Fruit fly (Drosophila melanogaster): ENCODE measurements around the gene Lamtor3.

Lamtor3 gene

DNA sequence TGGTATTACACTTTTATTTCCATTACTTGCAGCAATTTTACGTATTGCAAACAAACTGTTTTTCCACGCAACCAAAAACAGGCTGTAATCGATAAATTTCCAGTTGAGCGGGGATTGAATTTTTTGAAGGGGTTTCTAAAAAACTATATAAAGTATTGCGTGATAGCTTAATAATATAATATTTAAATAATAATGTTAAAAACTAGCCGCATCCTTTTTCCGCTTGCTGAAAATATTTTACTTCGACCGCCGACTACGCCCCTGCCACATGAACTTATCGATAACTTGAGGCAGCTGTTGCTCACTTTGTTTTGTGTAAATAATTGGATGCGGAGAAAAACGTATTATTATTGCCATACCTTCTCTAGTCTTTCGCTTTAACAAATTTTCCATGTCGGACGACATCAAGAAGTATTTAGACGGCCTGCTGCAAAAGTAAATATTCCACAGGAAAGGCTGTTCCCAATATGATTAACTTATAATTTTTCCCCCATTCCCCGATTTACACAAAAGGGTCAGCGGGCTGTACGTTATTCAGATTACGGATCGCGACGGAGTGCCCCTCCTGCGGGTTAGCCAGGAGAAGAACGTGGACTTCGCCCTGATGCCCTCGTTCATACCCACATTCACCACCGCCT, at the start of gene Lamtor3, which contains the start of gene fws:
TSS of gene Lamtor3 (plus strand) at position 289 of the 638 bp plus-strand sequence.
TSS of gene fws (minus strand) at position 87 of the 638 bp plus-strand sequence.
- TF ChIP-seq CG8478 (optimal IDR thresholded peaks at IDR 0.05) (no peak), CTCF (optimal IDR thresholded peaks at IDR 0.05) (no peak)

DNA sequence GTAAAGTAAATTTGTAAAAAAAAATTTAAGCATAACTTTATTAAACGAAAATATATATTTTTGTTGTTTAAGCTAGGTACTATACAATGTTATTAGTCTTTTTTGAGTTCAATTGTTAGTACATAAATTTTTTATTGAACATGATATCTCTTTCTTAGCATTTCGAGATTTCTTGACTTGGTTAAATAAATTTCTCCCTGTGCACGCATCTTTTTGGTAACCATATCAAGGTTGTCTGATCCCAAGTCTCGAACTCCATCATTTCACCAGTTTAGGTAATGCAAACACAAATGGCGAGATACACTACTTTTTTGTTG, 49.7 kb upstream of the Lamtor3 start:
- no peak for TF ChIP-seq CG8478 (optimal IDR thresholded peaks at IDR 0.05)
- TF ChIP-seq CTCF (optimal IDR thresholded peaks at IDR 0.05), result no peak

DNA sequence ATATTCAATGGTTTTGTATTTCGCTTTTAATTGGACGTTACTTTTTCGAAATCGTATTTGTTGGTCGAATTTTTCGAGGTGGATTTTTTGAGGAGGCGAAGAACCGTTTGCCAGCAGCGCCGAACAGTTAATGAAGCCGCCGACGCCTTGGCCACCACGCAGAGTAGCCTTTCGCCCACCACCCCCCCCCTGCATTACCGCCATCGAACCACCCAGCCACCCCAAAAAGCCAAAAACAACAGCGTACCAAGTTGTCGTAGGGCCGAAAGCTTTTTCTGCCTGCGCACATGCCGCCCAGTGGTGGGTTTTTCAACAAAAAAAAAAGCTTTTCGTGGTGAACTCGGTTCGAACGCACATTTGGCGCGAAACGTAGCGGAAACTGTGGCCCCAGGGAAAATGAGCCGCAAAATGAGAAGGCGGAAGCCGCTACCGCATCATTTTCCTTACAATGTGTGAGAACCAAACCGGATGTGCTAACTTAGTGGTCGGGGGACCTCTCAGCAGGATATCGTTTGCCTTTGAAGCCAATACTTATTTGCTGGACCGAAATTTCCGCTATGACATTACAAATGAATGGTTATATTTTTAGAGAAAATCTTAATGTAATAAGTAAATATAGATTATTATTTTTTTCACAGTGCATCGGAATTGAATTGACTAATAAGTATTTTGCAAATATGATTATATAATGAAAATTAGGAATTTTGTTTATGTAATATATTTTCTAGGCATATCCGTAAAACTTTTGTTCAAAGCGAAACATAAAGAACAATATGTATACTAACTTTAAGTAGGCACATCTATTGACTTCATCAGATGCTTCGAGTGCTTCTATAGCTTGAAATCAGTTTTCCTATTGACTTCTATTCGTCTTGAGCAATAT, 47.8 kb upstream of the Lamtor3 start, which contains the start of the genes Dif and CG5043:
TSS of gene Dif (minus strand) at position 132 of the 883 bp plus-strand sequence.
TSS of gene CG5043 (plus strand) at position 833 of the 883 bp plus-strand sequence.
- TF ChIP-seq CG8478 (optimal IDR thresholded peaks at IDR 0.05) (no peak), CTCF (optimal IDR thresholded peaks at IDR 0.05) (no peak)

DNA sequence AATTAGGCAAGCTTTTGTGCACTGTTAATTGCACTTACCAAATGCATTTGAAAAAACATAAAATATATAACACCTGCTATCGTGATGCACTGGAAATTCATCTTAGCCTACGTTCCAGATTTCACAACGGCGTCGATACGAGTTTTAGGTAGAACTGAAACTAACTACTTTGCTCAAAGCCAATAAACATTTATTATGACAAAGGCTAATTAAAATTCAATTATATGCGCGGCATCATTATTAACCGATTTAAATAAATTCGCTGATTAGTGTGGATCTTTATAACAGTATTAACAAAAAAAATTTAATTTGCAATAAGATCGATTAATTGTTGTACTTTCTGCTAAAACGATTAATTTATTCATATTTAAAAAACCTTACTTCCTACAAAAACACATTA, 44.5 kb upstream of the Lamtor3 start, which contains the start of gene CG33928:
TSS of gene CG33928 (minus strand) at position 101 of the 400 bp plus-strand sequence.
- no peak for TF ChIP-seq CTCF (optimal IDR thresholded peaks at IDR 0.05)
- TF ChIP-seq CG8478 (optimal IDR thresholded peaks at IDR 0.05), result no peak

DNA sequence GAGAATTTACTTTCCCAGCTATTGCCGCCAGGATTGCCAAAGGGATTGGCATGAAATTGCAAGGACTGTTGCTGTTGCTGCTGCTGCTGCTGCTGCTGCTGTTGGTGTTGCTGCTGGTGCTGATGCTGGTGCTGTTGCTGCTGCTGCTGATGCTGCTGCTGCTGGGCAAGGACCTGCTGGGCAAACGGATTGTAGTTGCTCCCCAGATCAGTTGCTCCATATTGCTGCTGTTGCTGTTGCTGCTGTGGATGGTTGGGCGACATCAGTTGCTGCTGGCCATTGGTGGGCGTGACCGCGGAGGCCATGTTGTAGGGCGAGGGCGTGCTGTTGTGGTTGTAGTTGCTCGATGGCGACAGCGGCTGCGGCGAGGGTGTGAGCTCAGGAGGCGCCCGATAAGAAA, 43.4 kb upstream of the Lamtor3 start:
- TF ChIP-seq CTCF (optimal IDR thresholded peaks at IDR 0.05) (no peak), CG8478 (optimal IDR thresholded peaks at IDR 0.05) (no peak)

DNA sequence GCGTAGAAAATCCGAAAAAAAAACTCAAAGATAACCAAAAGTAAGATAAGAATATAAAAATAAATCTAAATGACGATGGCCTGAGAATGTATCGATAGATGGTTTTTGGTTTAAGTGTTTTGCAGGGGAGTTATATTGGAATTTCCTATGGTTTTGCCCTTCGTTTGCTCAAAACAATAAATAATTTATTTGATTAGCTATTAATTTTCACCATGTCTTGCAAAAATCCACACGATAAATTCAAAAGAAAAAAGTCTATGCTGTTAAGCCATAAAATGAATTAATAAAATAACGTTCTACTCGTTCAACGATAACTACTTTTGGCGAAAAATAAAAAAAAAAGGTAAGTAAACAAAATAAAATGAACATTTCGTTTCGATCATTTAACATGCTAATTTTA, 34.0 kb upstream of the Lamtor3 start:
- TF ChIP-seq CG8478 (optimal IDR thresholded peaks at IDR 0.05), result no peak
- no peak for TF ChIP-seq CTCF (optimal IDR thresholded peaks at IDR 0.05)

DNA sequence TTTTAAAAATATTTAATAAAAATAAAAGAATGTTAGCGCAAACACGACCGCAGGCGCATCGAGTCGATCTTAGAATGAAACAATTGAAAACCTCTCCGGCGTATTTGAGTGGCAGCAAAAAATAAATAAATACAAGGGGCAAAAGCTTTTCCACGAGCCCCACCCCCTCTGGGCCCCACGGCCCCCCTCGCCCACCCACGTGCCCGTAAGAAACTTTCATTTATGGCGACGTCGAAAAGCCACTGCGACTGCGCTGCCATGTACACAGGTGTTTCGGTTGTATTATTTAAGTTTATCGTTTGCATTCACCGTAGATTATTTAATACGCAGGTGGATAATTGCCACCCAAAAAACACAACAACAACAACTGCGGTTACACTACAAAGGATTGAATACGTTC, 32.6 kb upstream of the Lamtor3 start:
- TF ChIP-seq CG8478 (optimal IDR thresholded peaks at IDR 0.05) (no peak), CTCF (optimal IDR thresholded peaks at IDR 0.05) (no peak)

DNA sequence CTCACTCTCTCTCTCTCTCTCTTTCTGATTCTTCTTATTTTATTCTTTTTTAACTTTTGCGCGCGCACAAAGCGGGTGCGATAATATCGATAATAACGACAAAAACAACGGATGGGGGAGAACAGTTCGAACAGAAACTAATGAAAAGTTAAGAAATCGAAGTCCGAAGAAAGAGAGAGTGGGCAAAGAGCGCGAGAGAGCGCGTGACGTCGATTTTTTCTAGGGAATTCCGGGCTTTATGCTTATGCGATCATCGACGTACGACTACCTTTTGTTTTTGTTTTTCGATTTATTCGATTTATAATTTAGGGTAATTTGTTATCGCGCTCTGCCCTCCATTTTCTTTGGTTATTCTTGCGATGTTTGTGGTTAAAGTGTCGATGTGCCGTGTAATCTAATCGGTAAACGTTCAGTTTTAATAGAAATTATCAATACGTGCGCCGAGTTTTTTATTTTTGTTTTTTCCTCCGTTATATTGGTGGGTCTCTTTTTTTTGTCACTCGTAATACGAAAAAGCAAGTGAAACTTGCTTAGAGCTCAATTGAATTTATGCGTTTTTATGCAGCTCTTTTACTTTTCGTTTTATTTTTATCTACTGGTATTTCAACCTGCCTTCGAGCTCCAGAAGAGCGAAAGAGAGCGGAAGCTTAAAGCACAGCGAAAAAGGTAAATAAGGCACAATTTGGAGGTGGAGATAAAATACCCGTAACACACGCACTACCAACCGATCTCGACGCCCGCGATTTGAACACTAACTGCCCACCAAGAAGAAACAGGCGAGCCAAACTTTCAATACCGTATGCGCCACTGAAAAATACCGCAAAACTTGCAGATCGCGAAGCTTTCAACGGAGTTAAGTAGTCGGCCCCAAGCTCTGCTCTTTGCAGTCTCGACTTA, 31.2 kb upstream of the Lamtor3 start, which contains the start of gene dl:
TSS of gene dl (minus strand) at position 757 of the 897 bp plus-strand sequence.
- no peak for TF ChIP-seq CTCF (optimal IDR thresholded peaks at IDR 0.05)
- no peak for TF ChIP-seq CG8478 (optimal IDR thresholded peaks at IDR 0.05)

DNA sequence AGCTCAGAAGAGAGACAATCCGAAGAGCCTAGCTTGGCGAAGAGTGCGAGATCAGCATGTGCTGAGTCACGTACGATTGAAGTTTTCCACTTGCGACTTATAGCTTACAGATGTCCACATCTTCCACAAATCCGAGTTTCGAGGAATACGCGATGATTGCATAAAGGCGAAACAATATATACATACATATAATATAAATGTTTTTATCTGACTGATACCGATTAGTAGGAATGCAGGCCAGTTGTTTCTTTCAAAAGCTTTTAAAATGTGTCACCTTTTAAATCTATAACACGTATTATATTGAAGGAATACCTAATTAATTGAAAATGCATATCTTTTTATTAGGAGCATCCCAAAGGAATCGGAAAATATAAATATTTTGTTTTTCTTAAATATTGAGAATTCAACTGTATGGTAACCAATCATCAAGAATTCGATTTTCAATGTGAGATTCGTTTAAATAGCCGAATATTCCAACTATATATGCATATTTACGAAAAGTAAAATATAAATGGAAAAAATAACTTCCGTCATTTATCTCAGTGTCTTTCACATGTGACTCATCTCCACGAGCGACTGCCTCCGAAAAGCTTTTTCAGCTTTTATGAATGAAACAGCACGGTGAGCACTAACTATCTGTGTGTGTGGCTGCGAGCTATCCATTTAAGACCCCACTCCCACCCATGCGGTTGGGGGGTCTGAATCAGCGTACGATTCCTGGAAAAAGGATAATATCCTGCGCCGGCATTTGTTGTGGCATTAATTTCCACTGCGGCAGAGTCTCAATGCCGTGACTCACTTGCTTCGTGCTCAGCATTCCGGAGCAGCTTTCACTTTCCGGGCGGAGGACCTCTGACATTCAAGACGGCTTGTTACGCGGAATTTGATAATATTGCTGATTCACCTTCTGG, 30.3 kb upstream of the Lamtor3 start:
- TF ChIP-seq CTCF (optimal IDR thresholded peaks at IDR 0.05) (no peak), CG8478 (optimal IDR thresholded peaks at IDR 0.05) (no peak)

DNA sequence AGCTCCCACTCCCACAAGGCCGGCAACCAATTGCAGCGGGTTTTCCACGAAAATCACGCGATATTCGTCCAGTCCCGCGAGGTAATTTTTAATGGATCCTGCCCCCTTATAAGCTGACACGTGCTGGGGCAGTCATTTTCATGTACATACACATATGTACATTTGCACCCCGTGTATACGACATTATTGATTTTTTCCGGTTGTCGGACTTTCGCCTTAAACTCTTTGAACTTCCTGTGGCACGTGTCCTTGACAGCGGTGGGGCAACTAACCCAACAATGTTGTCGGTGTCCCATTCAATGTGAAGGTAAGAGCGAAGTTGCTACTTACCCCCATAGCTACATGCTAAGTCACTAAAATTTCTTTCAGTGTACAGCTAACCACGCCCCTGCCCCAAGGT, 28.9 kb upstream of the Lamtor3 start:
- TF ChIP-seq CG8478 (optimal IDR thresholded peaks at IDR 0.05), result no peak
- TF ChIP-seq CTCF (optimal IDR thresholded peaks at IDR 0.05), result no peak

DNA sequence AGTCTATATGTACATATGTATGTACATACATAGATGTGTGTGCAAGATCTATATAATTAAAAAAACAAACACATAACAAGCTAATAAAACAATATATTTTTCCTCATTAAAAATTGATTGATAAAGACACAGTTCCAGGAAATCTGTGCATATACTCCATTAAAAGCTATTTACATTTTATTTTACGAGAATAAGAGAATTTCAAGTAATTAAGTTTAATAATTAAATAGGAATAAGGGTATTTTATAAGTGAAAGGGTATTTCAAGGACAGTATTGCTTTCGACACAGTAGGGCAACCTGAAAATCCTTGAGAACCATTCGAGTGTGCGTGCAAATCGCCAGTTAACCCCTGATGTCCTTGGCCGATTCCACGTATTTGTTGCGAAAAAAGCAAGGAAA, 28.4 kb upstream of the Lamtor3 start, which contains the start of gene CG5050:
TSS of gene CG5050 (plus strand) at position 301 of the 400 bp plus-strand sequence.
- TF ChIP-seq CTCF (optimal IDR thresholded peaks at IDR 0.05) (no peak), CG8478 (optimal IDR thresholded peaks at IDR 0.05) (no peak)

DNA sequence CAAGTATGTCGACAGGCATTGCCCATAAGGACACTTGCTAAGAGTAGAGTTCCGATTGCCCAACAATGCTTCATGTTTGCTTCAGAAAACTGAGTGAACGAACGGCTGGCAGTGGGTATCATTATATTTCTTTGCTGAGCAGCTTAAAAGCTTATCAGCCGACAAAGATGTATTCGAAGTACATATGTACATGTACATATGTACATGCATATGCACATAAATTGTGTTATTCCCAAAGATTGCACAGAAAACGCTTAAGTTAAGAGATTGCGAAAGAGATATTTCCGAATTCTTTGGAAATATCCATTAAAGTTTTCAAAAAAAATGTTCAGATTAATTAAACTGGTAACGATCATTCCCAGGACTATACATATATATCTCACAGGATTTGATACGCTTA, 25.2 kb upstream of the Lamtor3 start, which contains the start of gene SPH93:
TSS of gene SPH93 (minus strand) at position 101 of the 400 bp plus-strand sequence.
- no peak for TF ChIP-seq CG8478 (optimal IDR thresholded peaks at IDR 0.05)
- no peak for TF ChIP-seq CTCF (optimal IDR thresholded peaks at IDR 0.05)

DNA sequence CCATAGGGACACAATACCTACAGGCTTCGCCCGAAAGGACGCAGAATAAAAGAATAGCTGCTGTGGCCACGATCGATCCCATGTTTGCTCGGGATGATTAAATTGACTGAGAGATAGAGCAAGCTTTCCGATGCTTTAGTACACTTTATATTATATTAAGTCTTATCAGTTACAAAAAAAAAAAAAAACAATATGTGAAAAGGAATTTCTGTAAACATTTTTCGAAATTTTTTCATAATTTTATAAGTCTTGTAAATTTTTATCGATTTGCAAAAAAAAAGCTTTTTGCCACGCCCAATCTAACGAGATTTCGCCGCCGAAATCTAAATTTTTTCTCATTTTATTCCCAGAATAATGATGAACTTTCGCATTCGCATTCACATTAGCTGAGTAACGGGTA, 23.1 kb upstream of the Lamtor3 start, which contains the start of gene CG18563:
TSS of gene CG18563 (minus strand) at position 101 of the 400 bp plus-strand sequence.
- TF ChIP-seq CTCF (optimal IDR thresholded peaks at IDR 0.05) (no peak), CG8478 (optimal IDR thresholded peaks at IDR 0.05) (no peak)

Data from S2 (cell line).